Worm (Caenorhabditis elegans): Measurements from ENCODE around the gene ttr-38.

The ttr-38 gene

ce11 chrX:9300379-9300778, 13.9 kb downstream of the ttr-38 start:
- TF ChIP-seq W03F9.2 (tag; optimal IDR thresholded peaks at IDR 0.05) (no peak), dao-5 (tag; optimal IDR thresholded peaks at IDR 0.05) (no peak), him-1 (tag; optimal IDR thresholded peaks at IDR 0.05) (no peak)

- TF ChIP-seq dao-5 (tag; optimal IDR thresholded peaks at IDR 0.05): no peak
- no peak for TF ChIP-seq him-1 (tag; optimal IDR thresholded peaks at IDR 0.05)
- TF ChIP-seq W03F9.2 (tag; optimal IDR thresholded peaks at IDR 0.05): no peak
Measured at ce11 chrX:9298846-9299245, 15.5 kb downstream of the ttr-38 start, which contains the start of gene B0416.2. B0416.2 (plus strand) TSS chrX:9299146.

ce11 chrX:9297834-9298233, 16.5 kb downstream of the ttr-38 start, which contains the start of gene B0416.7:
B0416.7 (minus strand) TSS chrX:9297934.
- TF ChIP-seq W03F9.2 (tag; optimal IDR thresholded peaks at IDR 0.05): no peak
- TF ChIP-seq dao-5 (tag; optimal IDR thresholded peaks at IDR 0.05): no peak
- no peak for TF ChIP-seq him-1 (tag; optimal IDR thresholded peaks at IDR 0.05)

ce11 chrX:9296591-9296990, 17.7 kb downstream of the ttr-38 start, which contains the start of gene gly-13:
gly-13 (minus strand) TSS chrX:9296622.
- TF ChIP-seq him-1 (tag; optimal IDR thresholded peaks at IDR 0.05) (no peak), dao-5 (tag; optimal IDR thresholded peaks at IDR 0.05) (no peak), W03F9.2 (tag; optimal IDR thresholded peaks at IDR 0.05) (no peak)

ce11 chrX:9295471-9295870, 18.8 kb downstream of the ttr-38 start:
- no peak for TF ChIP-seq him-1 (tag; optimal IDR thresholded peaks at IDR 0.05)
- TF ChIP-seq W03F9.2 (tag; optimal IDR thresholded peaks at IDR 0.05): no peak
- no peak for TF ChIP-seq dao-5 (tag; optimal IDR thresholded peaks at IDR 0.05)

ce11 chrX:9291345-9291744, 23.0 kb downstream of the ttr-38 start, which contains the start of gene B0416.3:
B0416.3 (plus strand) TSS chrX:9291645.
- no peak for TF ChIP-seq dao-5 (tag; optimal IDR thresholded peaks at IDR 0.05)
- no peak for TF ChIP-seq W03F9.2 (tag; optimal IDR thresholded peaks at IDR 0.05)
- no peak for TF ChIP-seq him-1 (tag; optimal IDR thresholded peaks at IDR 0.05)

- no peak for TF ChIP-seq W03F9.2 (tag; optimal IDR thresholded peaks at IDR 0.05)
- TF ChIP-seq him-1 (tag; optimal IDR thresholded peaks at IDR 0.05): no peak
- no peak for TF ChIP-seq dao-5 (tag; optimal IDR thresholded peaks at IDR 0.05)
Measured at ce11 chrX:9283026-9283425, 31.3 kb downstream of the ttr-38 start, which contains the start of gene B0416.11. B0416.11 (minus strand) TSS chrX:9283126.

ce11 chrX:9278653-9279052, 35.6 kb downstream of the ttr-38 start, which contains the start of gene B0416.4:
B0416.4 (plus strand) TSS chrX:9278953.
- no peak for TF ChIP-seq W03F9.2 (tag; optimal IDR thresholded peaks at IDR 0.05)
- TF ChIP-seq dao-5 (tag; optimal IDR thresholded peaks at IDR 0.05): no peak
- TF ChIP-seq him-1 (tag; optimal IDR thresholded peaks at IDR 0.05): no peak

ce11 chrX:9274574-9274973, 39.7 kb downstream of the ttr-38 start, which contains the start of gene B0416.10:
B0416.10 (minus strand) TSS chrX:9274674.
- TF ChIP-seq him-1 (tag; optimal IDR thresholded peaks at IDR 0.05) (no peak), W03F9.2 (tag; optimal IDR thresholded peaks at IDR 0.05) (no peak)

- no peak for TF ChIP-seq him-1 (tag; optimal IDR thresholded peaks at IDR 0.05)
- TF ChIP-seq dao-5 (tag; optimal IDR thresholded peaks at IDR 0.05): no peak
- no peak for TF ChIP-seq W03F9.2 (tag; optimal IDR thresholded peaks at IDR 0.05)
Measured at ce11 chrX:9271886-9272285, 42.4 kb downstream of the ttr-38 start.

ce11 chrX:9270753-9271152, 43.5 kb downstream of the ttr-38 start, which contains the start of gene B0416.5:
B0416.5 (minus strand) TSS chrX:9270853.
- TF ChIP-seq him-1 (tag; optimal IDR thresholded peaks at IDR 0.05) (no peak), W03F9.2 (tag; optimal IDR thresholded peaks at IDR 0.05) (no peak), dao-5 (tag; optimal IDR thresholded peaks at IDR 0.05) (no peak)

ce11 chrX:9268373-9268772, 45.9 kb downstream of the ttr-38 start:
- TF ChIP-seq W03F9.2 (tag; optimal IDR thresholded peaks at IDR 0.05) (no peak), dao-5 (tag; optimal IDR thresholded peaks at IDR 0.05) (no peak), him-1 (tag; optimal IDR thresholded peaks at IDR 0.05) (no peak)

- TF ChIP-seq dao-5 (tag; optimal IDR thresholded peaks at IDR 0.05) (no peak), him-1 (tag; optimal IDR thresholded peaks at IDR 0.05) (no peak), W03F9.2 (tag; optimal IDR thresholded peaks at IDR 0.05) (no peak)
Measured at ce11 chrX:9266512-9266911, 47.8 kb downstream of the ttr-38 start.

- TF ChIP-seq him-1 (tag; optimal IDR thresholded peaks at IDR 0.05) (no peak), dao-5 (tag; optimal IDR thresholded peaks at IDR 0.05) (no peak), W03F9.2 (tag; optimal IDR thresholded peaks at IDR 0.05) (no peak)
Measured at ce11 chrX:9264636-9265035, 49.7 kb downstream of the ttr-38 start.

ce11 chrX:9264231-9264630, 50.1 kb downstream of the ttr-38 start, which contains the start of gene F18G5.6:
F18G5.6 (minus strand) TSS chrX:9264331.
- TF ChIP-seq W03F9.2 (tag; optimal IDR thresholded peaks at IDR 0.05) (no peak), him-1 (tag; optimal IDR thresholded peaks at IDR 0.05) (no peak), dao-5 (tag; optimal IDR thresholded peaks at IDR 0.05) (no peak)
